Worm (Caenorhabditis elegans) whole organism, young adult: ENCODE data around the gene R05G9.1.

ENCODE experiments used
- B0261.1 ChIP-seq: sonication (generic microtip); optimal IDR thresholded peaks from 2 replicates; lab custom pipeline; 2016; ENCODE audit warnings: mild to moderate bottlenecking, missing genetic modification characterization, moderate library complexity, missing compliant biosample characterization
- F22D6.2 ChIP-seq: sonication (generic microtip); optimal IDR thresholded peaks from 2 replicates; lab custom pipeline; 2016; ENCODE audit warnings: mild to moderate bottlenecking, missing genetic modification characterization, missing compliant biosample characterization
- F37B4.10 ChIP-seq: fragments of 200-800 bp; sonication (Bioruptor generic); IDR thresholded peaks from 2 replicates; pipeline ENCODE4 v1.3.6; 2022; ENCODE audit warnings: missing genetic modification characterization, missing compliant biosample characterization
- F49E8.2 ChIP-seq: sonication (generic microtip); optimal IDR thresholded peaks from 3 replicates; lab custom pipeline; 2017; ENCODE audit warnings: missing genetic modification characterization, mild to moderate bottlenecking, missing compliant biosample characterization, antibody characterized with exemption, moderate library complexity; ENCODE audit not compliant: insufficient read depth
- F57A8.1 ChIP-seq: fragments of 200-800 bp; sonication (Bioruptor generic); optimal IDR thresholded peaks from 2 replicates; lab custom pipeline; 2018; ENCODE audit warnings: mild to moderate bottlenecking, missing genetic modification characterization, moderate library complexity, missing compliant biosample characterization
- K12H6.12 ChIP-seq: fragments of 200-800 bp; sonication (Bioruptor generic); optimal IDR thresholded peaks from 2 replicates; lab custom pipeline; 2018; ENCODE audit warnings: mild to moderate bottlenecking, missing genetic modification characterization, missing compliant biosample characterization
- T07F8.4 ChIP-seq: sonication (generic microtip); optimal IDR thresholded peaks from 2 replicates; lab custom pipeline; 2016; ENCODE audit warnings: mild to moderate bottlenecking, missing genetic modification characterization, moderate library complexity, missing compliant biosample characterization
- ama-1 ChIP-seq, 3 experiments: fragments of 150-350 bp in 1 of 3; sonication (generic microtip) in 2 of 3; optimal IDR thresholded peaks; 2 replicates each; lab custom pipeline; 2014 to 2018; ENCODE audit warnings: missing biosample characterization in 2 of 3, missing genetic modification characterization in 2 of 3, missing genetic modification reagents in 2 of 3
- aptf-2 ChIP-seq: fragments of 200-800 bp; sonication (Bioruptor generic); conservative IDR thresholded peaks from 2 replicates; pipeline ENCODE4 v1.3.6; 2022; ENCODE audit warnings: missing genetic modification reagents, missing genetic modification characterization, missing compliant biosample characterization
- aptf-3 ChIP-seq: fragments of 200-800 bp; sonication (Bioruptor generic); IDR thresholded peaks from 2 replicates; pipeline ENCODE4 v1.3.6; 2022; ENCODE audit warnings: missing genetic modification characterization, missing compliant biosample characterization
- athp-1 ChIP-seq: sonication (generic microtip); optimal IDR thresholded peaks from 2 replicates; lab custom pipeline; 2017; ENCODE audit warnings: mild to moderate bottlenecking, missing genetic modification characterization, missing compliant biosample characterization
- ccch-3 ChIP-seq: fragments of 200-800 bp; sonication (Bioruptor generic); optimal IDR thresholded peaks from 2 replicates; lab custom pipeline; 2018; ENCODE audit warnings: mild to moderate bottlenecking, missing genetic modification characterization, missing compliant biosample characterization
- ceh-27 ChIP-seq: fragments of 200-800 bp; sonication (Bioruptor generic); optimal IDR thresholded peaks from 2 replicates; lab custom pipeline; 2018; ENCODE audit warnings: mild to moderate bottlenecking, missing genetic modification characterization, moderate library complexity, missing compliant biosample characterization
- die-1 ChIP-seq: sonication (generic microtip); optimal IDR thresholded peaks from 2 replicates; lab custom pipeline; 2016; ENCODE audit warnings: missing genotype, mild to moderate bottlenecking, missing genetic modification characterization, missing compliant biosample characterization
- egrh-3 ChIP-seq: fragments of 200-800 bp; sonication (Bioruptor generic); IDR thresholded peaks from 2 replicates; pipeline ENCODE4 v1.3.6; 2022; ENCODE audit warnings: missing genetic modification reagents, missing genetic modification characterization, missing compliant biosample characterization
- ets-4 ChIP-seq: fragments of 200-800 bp; sonication (Bioruptor generic); optimal IDR thresholded peaks from 2 replicates; lab custom pipeline; 2018; ENCODE audit warnings: mild to moderate bottlenecking, missing genetic modification characterization, missing compliant biosample characterization
- him-1 ChIP-seq: sonication (generic microtip); optimal IDR thresholded peaks from 2 replicates; lab custom pipeline; 2016; ENCODE audit warnings: missing genotype, missing genetic modification reagents, missing genetic modification characterization, missing compliant biosample characterization
- lin-26 ChIP-seq: fragments of 200-800 bp; sonication (Bioruptor generic); IDR thresholded peaks from 2 replicates; pipeline ENCODE4 v1.3.6; 2022; ENCODE audit warnings: missing genetic modification reagents, missing genetic modification characterization, missing compliant biosample characterization
- lsl-1 ChIP-seq: fragments of 200-800 bp; sonication (Bioruptor generic); optimal IDR thresholded peaks from 2 replicates; lab custom pipeline; 2018; ENCODE audit warnings: mild to moderate bottlenecking, missing genetic modification characterization, moderate library complexity, missing compliant biosample characterization
- lsy-27 ChIP-seq: sonication (generic microtip); optimal IDR thresholded peaks from 2 replicates; lab custom pipeline; 2017; ENCODE audit warnings: missing genetic modification characterization, mild to moderate bottlenecking, missing compliant biosample characterization, antibody characterized with exemption, missing genotype, borderline replicate concordance; ENCODE audit not compliant: insufficient read depth
- mes-4 ChIP-seq: sonication (generic microtip); optimal IDR thresholded peaks from 2 replicates; lab custom pipeline; 2016; ENCODE audit warnings: missing genotype, missing genetic modification characterization, missing compliant biosample characterization
- mxl-1 ChIP-seq: sonication (generic microtip); optimal IDR thresholded peaks from 2 replicates; lab custom pipeline; 2016; ENCODE audit warnings: missing genetic modification characterization, missing compliant biosample characterization
- nhr-179 ChIP-seq: sonication (generic microtip); optimal IDR thresholded peaks from 2 replicates; lab custom pipeline; 2016; ENCODE audit warnings: mild to moderate bottlenecking, missing genetic modification characterization, missing compliant biosample characterization
- nhr-27 ChIP-seq: fragments of 200-800 bp; sonication (Bioruptor generic); optimal IDR thresholded peaks from 2 replicates; lab custom pipeline; 2018; ENCODE audit warnings: mild to moderate bottlenecking, missing genetic modification characterization, moderate library complexity, missing compliant biosample characterization
- nhr-80 ChIP-seq: sonication (generic microtip); optimal IDR thresholded peaks from 2 replicates; lab custom pipeline; 2016; ENCODE audit warnings: missing genetic modification characterization, missing compliant biosample characterization
- nhr-90 ChIP-seq: sonication (generic microtip); optimal IDR thresholded peaks from 2 replicates; lab custom pipeline; 2016; ENCODE audit warnings: missing genotype, mild to moderate bottlenecking, missing genetic modification characterization, missing compliant biosample characterization
- repo-1 ChIP-seq: sonication (generic microtip); optimal IDR thresholded peaks from 2 replicates; lab custom pipeline; 2017; ENCODE audit warnings: mild to moderate bottlenecking, missing genetic modification characterization, missing compliant biosample characterization
- snpc-3.4 ChIP-seq: sonication (generic microtip); optimal IDR thresholded peaks from 2 replicates; lab custom pipeline; 2017; ENCODE audit warnings: missing genetic modification characterization, mild to moderate bottlenecking, missing compliant biosample characterization, antibody characterized with exemption, moderate library complexity, missing genotype, missing genetic modification reagents
- tbp1 ChIP-seq: fragments of 200-800 bp; sonication (Bioruptor generic); optimal IDR thresholded peaks from 2 replicates; lab custom pipeline; 2018; ENCODE audit warnings: mild to moderate bottlenecking, missing genetic modification characterization, missing compliant biosample characterization
- ztf-26 ChIP-seq: sonication (generic microtip); optimal IDR thresholded peaks from 2 replicates; lab custom pipeline; 2017; ENCODE audit warnings: missing genetic modification characterization, missing compliant biosample characterization
- ztf-3 ChIP-seq: fragments of 200-800 bp; sonication (Bioruptor generic); optimal IDR thresholded peaks from 2 replicates; lab custom pipeline; 2018; ENCODE audit warnings: mild to moderate bottlenecking, missing genetic modification characterization, missing compliant biosample characterization

The R05G9.1 gene

DNA sequence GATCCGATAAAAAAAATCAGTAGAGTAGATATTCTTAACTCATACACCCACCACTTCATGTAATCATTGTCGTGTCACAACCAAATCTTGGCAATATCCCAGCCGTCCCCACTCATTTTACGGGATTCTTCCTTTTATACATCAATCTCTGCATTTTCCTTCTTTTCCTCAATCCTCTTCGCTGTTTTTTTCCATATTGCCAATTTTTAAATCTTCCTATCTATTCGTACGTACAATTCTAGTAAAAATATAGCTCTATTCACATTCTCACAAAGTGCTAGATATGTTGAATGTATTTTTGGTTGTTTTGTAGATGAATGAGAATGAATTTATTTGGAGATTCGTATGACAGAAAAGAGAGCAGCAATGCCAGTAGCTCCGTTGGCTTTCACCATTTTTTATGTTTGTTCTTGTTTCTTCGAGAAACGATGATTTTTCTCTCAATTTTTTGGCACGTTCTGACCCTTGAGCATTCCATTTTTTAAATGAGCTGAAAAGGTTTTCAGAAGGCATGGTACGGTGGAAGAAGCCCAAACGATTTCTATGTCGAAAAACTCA, 27.7 kb upstream of the R05G9.1 start, which contains the start of gene T28D9.16 (continued):
- TF ChIP-seq nhr-179 (tag; lab: Kevin White, UChicago): no peak
- TF ChIP-seq aptf-3 (GFP tag; lab: Robert Waterston, UW): no peak
- no peak for TF ChIP-seq snpc-3.4 (tag; lab: Kevin White, UChicago)
- no peak for TF ChIP-seq lin-26 (GFP tag; lab: Robert Waterston, UW)

DNA sequence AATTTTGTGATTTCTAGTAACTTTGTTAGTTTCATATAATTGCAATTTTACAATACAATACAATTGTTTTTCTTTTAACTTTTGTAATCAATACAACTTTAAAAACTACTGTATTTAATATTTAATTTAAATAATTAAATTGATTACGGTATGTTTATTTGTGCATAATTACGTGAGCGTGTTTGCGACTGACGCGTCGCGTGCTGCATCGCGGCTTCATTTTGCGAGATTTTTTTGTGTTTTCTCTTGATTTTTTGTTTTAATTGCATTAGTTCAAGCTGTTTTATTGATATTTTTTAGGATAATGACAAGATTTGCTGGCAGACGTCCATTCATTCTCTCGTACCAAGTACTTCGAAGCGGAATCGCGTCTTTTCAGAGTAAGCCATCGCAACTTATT, 26.3 kb upstream of the R05G9.1 start, which contains the start of gene T28D9.4:
T28D9.4 (plus strand) TSS at position 301 of the 400 bp plus-strand sequence.
- TF ChIP-seq T07F8.4 (tag; lab: Kevin White, UChicago) (no peak), tbp1 (no peak), ets-4 (GFP tag; lab: Kevin White, UChicago) (no peak), athp-1 (no peak), lsl-1 (GFP tag; lab: Kevin White, UChicago) (peak; percentile 68), F22D6.2 (no peak), ztf-26 (tag; lab: Kevin White, UChicago) (no peak)

DNA sequence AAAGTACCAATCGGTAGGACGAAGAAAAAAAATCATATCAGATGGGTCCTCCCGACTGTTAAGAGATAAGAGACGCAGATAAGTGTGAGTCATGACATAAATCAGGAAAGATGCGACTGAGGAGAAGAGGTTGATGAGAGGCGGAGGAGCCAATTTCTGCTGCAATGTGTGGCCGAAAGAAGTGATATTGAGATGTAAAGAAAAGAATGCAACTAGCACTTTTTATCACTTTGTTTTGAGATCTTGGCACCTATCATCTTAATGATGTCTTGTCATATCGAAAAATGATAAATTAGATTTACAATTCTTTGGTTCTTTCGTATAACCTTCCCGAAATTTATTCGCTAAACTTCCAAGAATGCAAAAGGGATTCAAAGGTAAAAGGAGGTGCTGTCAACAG, 20.9 kb upstream of the R05G9.1 start, which contains the start of gene del-10:
del-10 (minus strand) TSS at position 24 of the 400 bp plus-strand sequence.
- TF ChIP-seq die-1 (tag; lab: Kevin White, UChicago) (no peak), K12H6.12 (no peak), nhr-27 (tag; lab: Kevin White, UChicago) (no peak), mxl-1 (tag; lab: Kevin White, UChicago) (no peak), ztf-3 (GFP tag; lab: Kevin White, UChicago) (no peak), athp-1 (no peak), F57A8.1 (GFP tag; lab: Kevin White, UChicago) (no peak), egrh-3 (GFP tag; lab: Robert Waterston, UW) (no peak), ets-4 (GFP tag; lab: Kevin White, UChicago) (no peak), him-1 (no peak), lsy-27 (tag; lab: Kevin White, UChicago) (no peak), F37B4.10 (no peak), mes-4 (tag; lab: Kevin White, UChicago) (no peak), nhr-90 (tag; lab: Kevin White, UChicago) (no peak)

DNA sequence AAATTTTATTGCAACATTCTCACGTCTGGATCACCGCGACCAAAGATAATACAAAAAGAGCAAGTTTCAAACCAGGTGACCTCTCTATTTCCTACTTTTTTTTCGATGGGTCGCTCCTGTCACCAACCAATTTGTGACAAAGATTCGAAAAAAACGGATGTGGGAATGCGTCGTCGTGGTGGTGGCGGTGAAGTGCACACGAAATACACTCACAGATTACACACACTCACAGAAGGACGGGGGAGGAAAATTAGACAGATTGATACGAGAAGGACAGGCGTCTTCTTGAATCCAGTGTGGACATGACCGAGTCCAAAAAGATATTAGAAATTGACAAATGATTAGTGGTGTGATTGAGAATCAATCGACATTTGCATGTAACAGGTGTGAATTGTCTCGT, 20.2 kb upstream of the R05G9.1 start:
- TF ChIP-seq ama-1 (optimal IDR thresholded peaks at IDR 0.05; lab: Kevin White, UChicago) (no peak), ama-1 (GFP tag; optimal IDR thresholded peaks at IDR 0.05; lab: Kevin White, UChicago) (no peak), aptf-2 (GFP tag; lab: Robert Waterston, UW) (no peak), ccch-3 (GFP tag; lab: Kevin White, UChicago) (no peak), F49E8.2 (tag; lab: Kevin White, UChicago) (no peak), B0261.1 (tag; lab: Kevin White, UChicago) (no peak), nhr-80 (tag; lab: Kevin White, UChicago) (no peak), repo-1 (tag; lab: Kevin White, UChicago) (no peak), ceh-27 (GFP tag; lab: Kevin White, UChicago) (no peak)
